Worm (Caenorhabditis elegans) whole organism, mixed stage, embryonic: Measurements from ENCODE around the gene F07A11.5.

Experiments
- M03D4.4 ChIP-seq: sonication (generic microtip); optimal IDR thresholded peaks from 2 replicates; lab custom pipeline; 2017; ENCODE audit warnings: mild to moderate bottlenecking, missing genetic modification characterization, missing compliant biosample characterization
- bed-3 ChIP-seq: fragments of 200-800 bp; sonication (Bioruptor generic); optimal IDR thresholded peaks from 3 replicates; lab custom pipeline; 2018; ENCODE audit warnings: mild to moderate bottlenecking, missing genetic modification characterization, moderate library complexity, missing compliant biosample characterization
- blmp-1 ChIP-seq: fragments of 150-350 bp; optimal IDR thresholded peaks from 2 replicates; lab custom pipeline; 2014; ENCODE audit warnings: missing biosample characterization, missing genetic modification characterization
- ceh-39 ChIP-seq: fragments of 150-350 bp; optimal IDR thresholded peaks from 2 replicates; lab custom pipeline; 2014; ENCODE audit warnings: missing biosample characterization, missing genetic modification characterization
- ceh-43 ChIP-seq: fragments of 200-800 bp; sonication (Bioruptor generic); optimal IDR thresholded peaks from 2 replicates; lab custom pipeline; 2018; ENCODE audit warnings: mild to moderate bottlenecking, missing genetic modification characterization, moderate library complexity, missing compliant biosample characterization
- ceh-83 ChIP-seq: fragments of 200-800 bp; sonication (Bioruptor generic); optimal IDR thresholded peaks from 2 replicates; lab custom pipeline; 2018; ENCODE audit warnings: mild to moderate bottlenecking, missing genetic modification characterization, missing compliant biosample characterization
- ces-1 ChIP-seq: fragments of 150-350 bp; optimal IDR thresholded peaks from 2 replicates; lab custom pipeline; 2014; ENCODE audit warnings: missing biosample characterization, missing genetic modification reagents, missing genetic modification characterization
- cnd-1 ChIP-seq: fragments of 200-800 bp; sonication (Bioruptor generic); optimal IDR thresholded peaks from 2 replicates; lab custom pipeline; 2018; ENCODE audit warnings: mild to moderate bottlenecking, missing genetic modification characterization, missing compliant biosample characterization
- drap-1 ChIP-seq: fragments of 200-800 bp; sonication (Bioruptor generic); optimal IDR thresholded peaks from 3 replicates; lab custom pipeline; 2018; ENCODE audit warnings: mild to moderate bottlenecking, missing genetic modification characterization, missing compliant biosample characterization
- elt-1 ChIP-seq: sonication (generic microtip); optimal IDR thresholded peaks from 2 replicates; lab custom pipeline; 2017; ENCODE audit warnings: missing genetic modification characterization, mild to moderate bottlenecking, missing compliant biosample characterization, antibody characterized with exemption, moderate library complexity, borderline replicate concordance; ENCODE audit not compliant: insufficient read depth
- elt-3 ChIP-seq: fragments of 150-350 bp; optimal IDR thresholded peaks from 2 replicates; lab custom pipeline; 2014; ENCODE audit warnings: missing biosample characterization, missing genetic modification characterization
- ham-2 ChIP-seq: fragments of 200-800 bp; sonication (Bioruptor generic); optimal IDR thresholded peaks from 2 replicates; lab custom pipeline; 2018; ENCODE audit warnings: mild to moderate bottlenecking, missing genetic modification characterization, missing compliant biosample characterization
- hlh-1 ChIP-seq: fragments of 150-350 bp; optimal IDR thresholded peaks from 2 replicates; lab custom pipeline; 2014; ENCODE audit warnings: missing biosample characterization, missing genetic modification reagents, missing genetic modification characterization
- lin-13 ChIP-seq: fragments of 150-350 bp; optimal IDR thresholded peaks from 2 replicates; lab custom pipeline; 2014; ENCODE audit warnings: missing biosample characterization, missing genetic modification characterization
- lin-32 ChIP-seq: fragments of 200-800 bp; sonication (Bioruptor generic); optimal IDR thresholded peaks from 2 replicates; lab custom pipeline; 2018; ENCODE audit warnings: mild to moderate bottlenecking, missing genetic modification characterization, missing compliant biosample characterization
- lsy-2 ChIP-seq: fragments of 150-350 bp; optimal IDR thresholded peaks from 2 replicates; lab custom pipeline; 2014; ENCODE audit warnings: missing biosample characterization, missing genetic modification characterization
- mep-1 ChIP-seq: fragments of 150-350 bp; optimal IDR thresholded peaks from 2 replicates; lab custom pipeline; 2017; ENCODE audit warnings: missing biosample characterization, missing genetic modification reagents, missing genetic modification characterization, inconsistent platforms
- mls-2 ChIP-seq: sonication (generic microtip); optimal IDR thresholded peaks from 2 replicates; lab custom pipeline; 2016; ENCODE audit warnings: mild to moderate bottlenecking, missing genetic modification characterization, moderate library complexity, missing compliant biosample characterization
- nhr-12 ChIP-seq: fragments of 150-350 bp; optimal IDR thresholded peaks from 2 replicates; lab custom pipeline; 2014; ENCODE audit warnings: missing biosample characterization, missing genetic modification characterization
- nhr-2 ChIP-seq: fragments of 150-350 bp; optimal IDR thresholded peaks from 2 replicates; lab custom pipeline; 2014; ENCODE audit warnings: missing biosample characterization, missing genetic modification characterization
- nhr-237 ChIP-seq: fragments of 150-350 bp; optimal IDR thresholded peaks from 2 replicates; lab custom pipeline; 2014; ENCODE audit warnings: missing biosample characterization, missing genetic modification characterization
- nhr-28 ChIP-seq: fragments of 150-350 bp; optimal IDR thresholded peaks from 2 replicates; lab custom pipeline; 2014; ENCODE audit warnings: missing biosample characterization, missing genetic modification characterization
- pha-4 ChIP-seq: fragments of 150-350 bp; optimal IDR thresholded peaks from 2 replicates; lab custom pipeline; 2018; ENCODE audit warnings: missing biosample characterization, missing genetic modification reagents, missing genetic modification characterization
- sem-2 ChIP-seq: fragments of 200-800 bp; sonication (Bioruptor generic); optimal IDR thresholded peaks from 2 replicates; lab custom pipeline; 2018; ENCODE audit warnings: mild to moderate bottlenecking, missing genetic modification characterization, missing compliant biosample characterization
- snpc-4 ChIP-seq: fragments of 150-350 bp; optimal IDR thresholded peaks from 2 replicates; lab custom pipeline; 2014; ENCODE audit warnings: missing biosample characterization, missing genetic modification characterization
- sptf-1 ChIP-seq: sonication (generic microtip); optimal IDR thresholded peaks from 2 replicates; lab custom pipeline; 2017; ENCODE audit warnings: mild to moderate bottlenecking, missing genetic modification characterization, moderate library complexity, missing compliant biosample characterization
- tbx-8 ChIP-seq: fragments of 200-800 bp; sonication (Bioruptor generic); optimal IDR thresholded peaks from 2 replicates; lab custom pipeline; 2018; ENCODE audit warnings: mild to moderate bottlenecking, missing genetic modification characterization, moderate library complexity, missing compliant biosample characterization
- unc-120 ChIP-seq: sonication (generic microtip); optimal IDR thresholded peaks from 2 replicates; lab custom pipeline; 2017; ENCODE audit warnings: missing genetic modification characterization, missing compliant biosample characterization; ENCODE audit not compliant: poor library complexity, severe bottlenecking
- unc-62 ChIP-seq: fragments of 150-350 bp; optimal IDR thresholded peaks from 2 replicates; lab custom pipeline; 2014; ENCODE audit warnings: missing biosample characterization, missing genetic modification reagents, missing genetic modification characterization
- zip-8 ChIP-seq: fragments of 150-350 bp; optimal IDR thresholded peaks from 2 replicates; lab custom pipeline; 2014; ENCODE audit warnings: missing biosample characterization, missing genetic modification characterization
- ztf-11 ChIP-seq: fragments of 150-350 bp; optimal IDR thresholded peaks from 2 replicates; lab custom pipeline; 2014; ENCODE audit warnings: missing biosample characterization, missing genetic modification characterization

The F07A11.5 gene

DNA sequence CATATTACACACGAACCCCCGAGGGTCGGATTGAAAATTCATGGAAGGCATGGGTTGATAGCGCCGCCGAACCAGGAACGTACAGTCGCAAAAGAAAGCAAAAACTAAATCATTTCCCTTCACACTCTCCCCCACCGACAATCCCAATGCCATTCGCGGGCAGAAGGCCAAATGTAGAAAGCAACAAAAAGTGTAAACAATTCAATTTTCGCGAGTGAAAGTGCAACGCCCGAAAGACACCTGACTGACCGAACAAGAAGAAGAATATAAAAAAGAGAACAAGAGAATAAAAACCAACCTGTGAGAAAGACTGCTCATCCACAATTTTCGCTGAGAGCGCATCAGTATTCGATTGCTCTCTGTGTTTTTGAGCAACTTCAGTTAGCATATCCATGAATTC, 5.6 kb downstream of the F07A11.5 start:
- TF ChIP-seq sem-2 = no peak
- TF ChIP-seq lin-13 (tag; lab: Kevin White, UChicago) = no peak
- no peak for TF ChIP-seq ztf-11 (tag; lab: Kevin White, UChicago)
- no peak for TF ChIP-seq drap-1 (GFP tag; lab: Kevin White, UChicago)
- TF ChIP-seq unc-62 = no peak
- no peak for TF ChIP-seq bed-3 (GFP tag; lab: Kevin White, UChicago)

DNA sequence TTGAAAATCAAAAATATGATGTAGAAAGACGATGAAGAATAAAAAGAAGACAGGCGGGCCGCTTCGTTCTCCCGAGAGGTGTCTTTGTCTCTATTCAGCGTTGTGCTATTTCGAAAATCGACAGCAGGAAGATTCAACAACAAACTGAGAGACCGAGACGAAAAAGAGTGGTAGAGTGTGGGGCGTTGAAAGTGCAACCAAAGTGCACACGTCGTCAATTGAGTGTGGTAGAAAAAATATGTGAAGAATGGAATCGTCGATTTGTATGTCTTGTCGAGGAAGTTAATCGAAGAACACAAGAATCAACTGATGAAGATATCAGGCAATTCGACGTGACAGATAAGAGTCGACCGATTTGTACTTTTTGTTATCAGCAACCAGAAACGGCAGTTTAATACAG, 7.1 kb downstream of the F07A11.5 start:
- TF ChIP-seq M03D4.4 (tag; lab: Kevin White, UChicago) = no peak
- TF ChIP-seq ceh-83 = no peak
- TF ChIP-seq lin-32 (GFP tag; lab: Kevin White, UChicago) = no peak
- TF ChIP-seq lin-13 (tag; lab: Kevin White, UChicago) = no peak
- TF ChIP-seq lsy-2 (tag; lab: Kevin White, UChicago) = no peak
- no peak for TF ChIP-seq snpc-4 (tag; lab: Kevin White, UChicago)
- TF ChIP-seq nhr-2 = no peak
- TF ChIP-seq nhr-12 (tag; lab: Kevin White, UChicago) = no peak
- no peak for TF ChIP-seq drap-1 (GFP tag; lab: Kevin White, UChicago)
- TF ChIP-seq mep-1 (tag; lab: Kevin White, UChicago) = no peak
- TF ChIP-seq unc-62 = no peak
- TF ChIP-seq elt-3 (tag; lab: Kevin White, UChicago) = no peak
- TF ChIP-seq mls-2 = no peak
- no peak for TF ChIP-seq sptf-1 (tag; lab: Kevin White, UChicago)

DNA sequence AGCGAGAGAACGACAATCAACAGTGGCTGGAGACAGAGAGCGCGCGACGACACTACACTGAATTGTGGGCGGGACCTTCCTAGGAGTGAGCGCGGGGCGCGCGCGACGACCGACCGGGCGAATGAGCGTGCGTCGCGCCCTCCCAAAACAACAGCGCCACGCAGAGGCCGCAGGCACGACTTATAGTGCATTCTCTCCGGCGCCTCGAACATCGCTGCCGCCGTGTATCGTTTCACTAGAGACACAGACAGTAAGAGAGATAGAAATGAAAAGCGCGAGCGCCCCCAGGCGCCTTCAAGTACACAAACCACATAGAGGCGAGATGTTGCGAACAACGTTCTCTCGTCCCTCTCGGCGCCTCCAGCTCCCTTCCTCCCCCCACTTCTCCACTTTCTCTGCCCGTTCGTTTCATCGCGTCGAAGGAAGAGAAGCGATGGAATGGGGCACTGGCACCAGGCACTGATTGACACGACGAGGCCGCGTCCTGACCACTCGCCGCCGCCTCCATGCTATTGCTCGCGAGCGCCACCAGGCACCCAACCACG, 7.9 kb downstream of the F07A11.5 start:
- TF ChIP-seq snpc-4 (tag; lab: Kevin White, UChicago) (no peak), lin-32 (GFP tag; lab: Kevin White, UChicago) (no peak), bed-3 (GFP tag; lab: Kevin White, UChicago) (peak; percentile 17), pha-4 (peak; percentile 29), cnd-1 (tag; lab: Kevin White, UChicago) (peak; percentile 16), ztf-11 (tag; lab: Kevin White, UChicago) (no peak), ham-2 (peak; percentile 49), nhr-2 (no peak), zip-8 (tag; lab: Kevin White, UChicago) (no peak), sptf-1 (tag; lab: Kevin White, UChicago) (peak; percentile 36), unc-120 (peak; percentile 64), mep-1 (tag; lab: Kevin White, UChicago) (no peak), ceh-83 (peak; percentile 44), mls-2 (peak; percentile 49), ceh-39 (tag; lab: Kevin White, UChicago) (no peak), sem-2 (no peak)

DNA sequence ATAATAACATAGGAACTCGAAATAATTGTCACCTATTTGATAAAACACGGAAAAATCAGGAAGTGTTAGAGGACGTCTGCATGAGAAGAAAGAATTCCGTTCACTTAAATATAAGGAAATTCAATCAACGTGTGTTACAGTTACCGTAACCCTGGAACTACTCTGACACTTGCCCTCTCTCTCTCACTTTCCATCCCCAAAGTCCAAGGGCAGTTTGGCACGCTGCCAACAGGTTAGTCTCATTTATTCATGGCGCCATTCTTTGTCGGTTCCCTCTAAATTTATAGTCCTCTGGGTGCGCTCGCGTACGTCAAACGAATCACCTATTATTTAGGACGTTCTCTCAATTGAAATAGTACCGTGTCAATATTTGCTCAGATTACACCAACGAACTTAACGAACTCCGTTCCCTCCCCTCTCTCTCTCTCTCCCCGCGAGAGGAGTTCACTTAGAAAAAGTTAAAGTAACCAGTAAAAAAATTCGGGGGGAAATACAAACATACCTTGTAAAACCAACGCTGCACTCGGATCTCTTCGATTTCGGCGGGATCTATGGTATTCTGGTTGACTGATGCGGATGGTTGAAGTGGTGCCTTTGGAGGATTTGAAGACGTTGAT, 8.6 kb downstream of the F07A11.5 start:
- TF ChIP-seq ceh-43 = no peak

DNA sequence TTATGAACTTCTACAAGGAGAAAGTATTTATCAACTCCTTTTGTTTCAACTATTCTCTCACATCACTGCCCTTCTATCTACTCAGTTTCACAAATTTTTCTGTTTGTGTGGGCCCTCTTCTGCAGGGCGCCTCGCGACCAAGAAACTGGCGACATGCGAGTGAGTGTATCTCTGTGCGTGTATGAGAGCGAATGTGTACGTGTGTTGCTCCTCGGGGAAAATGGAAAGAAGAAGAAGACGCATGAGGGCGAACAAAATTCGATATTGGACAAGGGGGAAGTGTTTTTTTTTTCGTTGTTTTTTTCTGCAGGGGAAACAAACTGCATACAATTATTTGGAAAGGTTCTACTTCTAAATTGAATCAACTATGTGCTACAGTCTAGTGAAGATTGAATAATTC, 9.5 kb downstream of the F07A11.5 start:
- TF ChIP-seq mls-2 (no peak), blmp-1 (tag; lab: Kevin White, UChicago) (no peak), cnd-1 (tag; lab: Kevin White, UChicago) (no peak), sem-2 (no peak), nhr-28 (no peak)

DNA sequence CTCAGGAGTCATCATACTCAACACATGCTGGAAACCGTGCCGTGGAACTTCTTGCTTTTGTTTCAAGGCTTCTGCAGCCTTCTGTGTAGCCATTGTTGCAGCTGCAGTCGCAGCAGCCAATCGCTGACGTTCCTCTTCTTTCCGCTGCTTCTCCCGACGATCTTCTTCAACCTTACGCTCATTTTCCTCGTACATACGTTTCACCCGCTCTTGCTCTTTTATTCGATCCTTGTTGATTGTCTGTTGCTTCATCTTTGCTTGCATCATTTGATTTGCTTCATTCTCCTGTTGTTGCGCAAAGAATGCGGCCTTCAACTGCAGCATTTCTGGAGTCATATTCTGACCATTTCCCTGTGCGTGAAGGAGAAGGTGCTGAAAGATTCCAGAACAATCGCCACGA, 10.5 kb downstream of the F07A11.5 start:
- TF ChIP-seq sem-2 (peak; percentile 36), blmp-1 (tag; lab: Kevin White, UChicago) (no peak)

DNA sequence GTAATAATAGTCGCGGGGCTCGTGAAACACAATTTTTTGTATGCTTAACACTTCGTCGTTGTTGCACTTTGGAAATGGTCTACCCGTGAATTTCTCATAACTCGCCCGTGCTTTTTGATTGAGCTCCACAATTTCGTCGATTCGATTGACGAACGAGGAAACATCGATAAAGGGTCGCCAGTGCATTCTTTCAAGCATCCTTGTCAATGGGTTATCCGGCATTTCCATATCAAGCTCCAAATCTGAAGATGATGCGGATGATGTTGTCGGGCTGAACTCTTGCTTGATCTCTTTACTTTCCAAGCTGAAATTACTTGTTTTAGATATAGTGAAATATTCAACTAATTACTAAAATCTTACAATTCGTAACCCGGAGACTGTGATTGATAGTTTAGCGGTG, 15.8 kb downstream of the F07A11.5 start:
- TF ChIP-seq mls-2 (no peak), lin-32 (GFP tag; lab: Kevin White, UChicago) (no peak), elt-3 (tag; lab: Kevin White, UChicago) (no peak), pha-4 (no peak), sptf-1 (tag; lab: Kevin White, UChicago) (no peak), ztf-11 (tag; lab: Kevin White, UChicago) (no peak), hlh-1 (tag; lab: Kevin White, UChicago) (no peak), tbx-8 (GFP tag; lab: Kevin White, UChicago) (no peak), nhr-237 (tag; lab: Kevin White, UChicago) (no peak), cnd-1 (tag; lab: Kevin White, UChicago) (no peak), bed-3 (GFP tag; lab: Kevin White, UChicago) (no peak), nhr-12 (tag; lab: Kevin White, UChicago) (no peak), unc-120 (no peak), elt-1 (tag; lab: Kevin White, UChicago) (no peak), ces-1 (GFP tag; lab: Kevin White, UChicago) (no peak)
- TF ChIP-seq, all 35 proteins: peak for 0
